Worm (Caenorhabditis elegans): ENCODE measurements around the gene his-16.
A peak's percentile ranks its signal among the peaks of the same experiment; 100 is the strongest.

his-16 gene

DNA sequence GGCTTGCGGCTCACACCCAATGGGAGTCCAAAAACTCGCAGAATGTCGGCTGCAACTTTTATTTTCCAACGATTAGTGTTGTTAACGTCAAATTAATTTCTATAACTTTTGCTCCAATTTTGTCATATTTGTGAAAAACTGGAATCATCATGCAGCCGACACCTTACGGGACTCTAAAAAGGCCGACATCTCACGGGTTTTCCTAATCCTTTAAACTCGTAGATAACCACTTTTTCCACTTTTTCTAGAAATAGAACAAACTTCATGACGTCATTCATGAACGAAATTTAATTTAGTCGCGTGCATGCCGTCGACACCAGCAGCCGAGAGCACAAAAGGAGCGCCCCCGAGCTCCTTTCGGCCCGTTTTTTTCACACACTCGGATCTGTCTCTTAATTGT, 4.5 kb downstream of the his-16 start:
- TF ChIP-seq nhr-12 (tag; optimal IDR thresholded peaks at IDR 0.05) = no peak
- peak; percentile 69 for TF ChIP-seq ces-1 (GFP tag; optimal IDR thresholded peaks at IDR 0.05)
- no peak for TF ChIP-seq lin-32 (GFP tag; optimal IDR thresholded peaks at IDR 0.05)
- no peak for TF ChIP-seq elt-3 (tag; optimal IDR thresholded peaks at IDR 0.05)
- no peak for TF ChIP-seq ham-2 (GFP tag; optimal IDR thresholded peaks at IDR 0.05)

ce11 chrII:13812335-13812734, 5.6 kb downstream of the his-16 start:
- TF ChIP-seq ces-1 (GFP tag; optimal IDR thresholded peaks at IDR 0.05) = peak; percentile 45
- no peak for TF ChIP-seq sem-2 (GFP tag; optimal IDR thresholded peaks at IDR 0.05)

DNA sequence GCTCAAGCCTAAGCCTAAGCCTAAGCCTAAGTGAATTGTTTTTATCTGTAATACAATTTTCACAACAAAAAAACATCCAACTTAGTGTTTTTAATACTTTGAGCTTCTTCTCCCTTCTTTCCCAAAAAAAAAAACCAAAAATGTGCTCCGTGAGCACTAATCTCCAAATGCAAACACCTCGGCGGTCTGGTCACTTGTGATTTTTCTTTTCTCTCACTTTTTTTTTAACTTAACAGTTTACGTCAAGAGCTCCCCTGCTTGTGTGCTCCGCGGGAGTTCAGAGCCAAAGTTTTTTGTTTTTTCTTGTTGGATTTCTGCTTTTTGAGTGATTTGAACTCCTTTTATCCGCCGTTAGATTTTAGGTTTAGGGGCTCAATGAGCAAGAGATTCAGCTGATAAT, 11.7 kb downstream of the his-16 start:
- no peak for TF ChIP-seq ceh-83 (GFP tag; optimal IDR thresholded peaks at IDR 0.05)
- TF ChIP-seq zip-8 (tag; optimal IDR thresholded peaks at IDR 0.05) = no peak
- TF ChIP-seq mls-2 (tag; optimal IDR thresholded peaks at IDR 0.05) = no peak
- no peak for TF ChIP-seq elt-3 (tag; optimal IDR thresholded peaks at IDR 0.05)
- TF ChIP-seq ham-2 (GFP tag; optimal IDR thresholded peaks at IDR 0.05) = no peak
- no peak for TF ChIP-seq unc-39 (tag; optimal IDR thresholded peaks at IDR 0.05)
- no peak for TF ChIP-seq unc-62 (GFP tag; optimal IDR thresholded peaks at IDR 0.05)
- TF ChIP-seq ztf-11 (tag; optimal IDR thresholded peaks at IDR 0.05) = no peak
- TF ChIP-seq sem-2 (GFP tag; optimal IDR thresholded peaks at IDR 0.05) = no peak
- no peak for TF ChIP-seq lin-13 (tag; optimal IDR thresholded peaks at IDR 0.05)
- no peak for TF ChIP-seq pha-4 (tag; optimal IDR thresholded peaks at IDR 0.05)
- no peak for TF ChIP-seq lsy-2 (tag; optimal IDR thresholded peaks at IDR 0.05)
- no peak for TF ChIP-seq nhr-76 (tag; optimal IDR thresholded peaks at IDR 0.05)
- no peak for TF ChIP-seq M03D4.4 (tag; optimal IDR thresholded peaks at IDR 0.05)
- TF ChIP-seq nhr-12 (tag; optimal IDR thresholded peaks at IDR 0.05) = no peak
- TF ChIP-seq cnd-1 (tag; optimal IDR thresholded peaks at IDR 0.05) = no peak
- TF ChIP-seq hlh-1 (tag; optimal IDR thresholded peaks at IDR 0.05) = no peak
- no peak for TF ChIP-seq nhr-237 (tag; optimal IDR thresholded peaks at IDR 0.05)
- TF ChIP-seq snpc-4 (tag; optimal IDR thresholded peaks at IDR 0.05) = no peak
- TF ChIP-seq nhr-28 (tag; optimal IDR thresholded peaks at IDR 0.05) = no peak

ce11 chrII:13796312-13796711, 21.6 kb downstream of the his-16 start:
- TF ChIP-seq nhr-76 (tag; optimal IDR thresholded peaks at IDR 0.05) (no peak), ces-1 (GFP tag; optimal IDR thresholded peaks at IDR 0.05) (no peak), cnd-1 (tag; optimal IDR thresholded peaks at IDR 0.05) (no peak), nhr-28 (tag; optimal IDR thresholded peaks at IDR 0.05) (no peak), drap-1 (GFP tag; optimal IDR thresholded peaks at IDR 0.05) (no peak), M03D4.4 (tag; optimal IDR thresholded peaks at IDR 0.05) (no peak), nhr-12 (tag; optimal IDR thresholded peaks at IDR 0.05) (no peak), sptf-1 (tag; optimal IDR thresholded peaks at IDR 0.05) (peak; percentile 39), flh-1 (GFP tag; optimal IDR thresholded peaks at IDR 0.05) (no peak), ham-2 (GFP tag; optimal IDR thresholded peaks at IDR 0.05) (peak; percentile 8), mab-5 (tag; optimal IDR thresholded peaks at IDR 0.05) (no peak), lin-13 (tag; optimal IDR thresholded peaks at IDR 0.05) (no peak)

ce11 chrII:13795160-13795559, 22.8 kb downstream of the his-16 start:
- TF ChIP-seq M03D4.4 (tag; optimal IDR thresholded peaks at IDR 0.05) = no peak
- no peak for TF ChIP-seq unc-120 (tag; optimal IDR thresholded peaks at IDR 0.05; ENCODE audit: poor library complexity, severe bottlenecking)
- no peak for TF ChIP-seq ham-2 (GFP tag; optimal IDR thresholded peaks at IDR 0.05)
- TF ChIP-seq pha-4 (tag; optimal IDR thresholded peaks at IDR 0.05) = no peak
- TF ChIP-seq bed-3 (GFP tag; optimal IDR thresholded peaks at IDR 0.05) = no peak
- TF ChIP-seq snpc-4 (tag; optimal IDR thresholded peaks at IDR 0.05) = no peak
- TF ChIP-seq unc-62 (GFP tag; optimal IDR thresholded peaks at IDR 0.05) = no peak
- TF ChIP-seq hlh-1 (tag; optimal IDR thresholded peaks at IDR 0.05) = no peak
- no peak for TF ChIP-seq elt-1 (tag; optimal IDR thresholded peaks at IDR 0.05; ENCODE audit: borderline replicate concordance, insufficient read depth)
- no peak for TF ChIP-seq ceh-39 (tag; optimal IDR thresholded peaks at IDR 0.05)
- TF ChIP-seq drap-1 (GFP tag; optimal IDR thresholded peaks at IDR 0.05) = no peak
- TF ChIP-seq lin-32 (GFP tag; optimal IDR thresholded peaks at IDR 0.05) = no peak
- TF ChIP-seq nhr-12 (tag; optimal IDR thresholded peaks at IDR 0.05) = no peak
